Worm (Caenorhabditis elegans): ENCODE results near the gene ncx-7.
A peak's percentile ranks its signal among the peaks of the same experiment; 100 is the strongest.

DNA sequence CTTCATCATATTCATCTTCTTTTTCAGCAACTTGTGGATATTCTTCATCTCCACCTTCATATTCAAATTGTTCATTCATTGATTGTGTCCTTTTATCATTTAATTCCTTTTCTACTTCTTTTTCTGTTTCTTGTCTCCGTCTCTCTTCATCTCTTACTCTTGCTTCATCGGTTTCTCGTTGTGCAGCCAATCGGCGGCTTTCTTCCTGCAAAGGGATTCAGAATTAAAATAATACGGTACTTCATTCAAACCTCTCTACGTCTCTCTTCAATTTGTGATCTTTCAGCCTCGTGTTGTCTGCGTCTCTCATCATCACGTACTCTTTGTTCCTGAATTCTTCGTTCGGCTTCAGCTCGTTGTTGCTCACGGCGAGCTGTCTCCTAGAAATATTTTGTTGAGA, 20.6 kb upstream of the ncx-7 start:
- TF ChIP-seq unc-86 (tag; optimal IDR thresholded peaks at IDR 0.05) (no peak), dsc-1 (tag; optimal IDR thresholded peaks at IDR 0.05) (no peak), nhr-85 (tag) (peak; percentile 46), C34B4.2 (tag; optimal IDR thresholded peaks at IDR 0.05) (no peak), fkh-10 (GFP tag; optimal IDR thresholded peaks at IDR 0.05) (no peak), egl-27 (tag; optimal IDR thresholded peaks at IDR 0.05) (no peak), nhr-11 (tag; optimal IDR thresholded peaks at IDR 0.05) (no peak)
